Fruit fly (Drosophila melanogaster): ENCODE results near the gene robo2.
A peak's percentile ranks its signal among the peaks of the same experiment; 100 is the strongest.

robo2 gene

dm6 chr2L:1426821-1427265 lies 6.6 kb upstream of the robo2 start (continued):
- TF ChIP-seq CG12071 (GFP tag; optimal IDR thresholded peaks at IDR 0.05), result no peak
- no peak for TF ChIP-seq mld (GFP tag; IDR thresholded peaks at IDR 0.05; ENCODE audit: partially characterized antibody)
- peak; percentile 83 for TF ChIP-seq CG17829 (tag; optimal IDR thresholded peaks at IDR 0.05)
- peak; percentile 51; the same call in 2 of the 3 replicates for TF ChIP-seq B-H1 (GFP tag; IDR thresholded peaks at IDR 0.05)
- TF ChIP-seq CG3995 (GFP tag; optimal IDR thresholded peaks at IDR 0.05), result no peak
- TF ChIP-seq CG4820 (GFP tag; optimal IDR thresholded peaks at IDR 0.05), result peak; percentile 81
- TF ChIP-seq Chrac-16 (GFP tag; optimal IDR thresholded peaks at IDR 0.05), result peak; percentile 75
- TF ChIP-seq lov (optimal IDR thresholded peaks at IDR 0.05), result no peak
- peak; percentile 72; the same call in 2 of the 3 replicates for TF ChIP-seq lov (GFP tag; IDR thresholded peaks at IDR 0.05)
- TF ChIP-seq CG4282 (GFP tag; optimal IDR thresholded peaks at IDR 0.05), result no peak
- TF ChIP-seq Deaf1 (tag; optimal IDR thresholded peaks at IDR 0.05), result peak; percentile 40
- peak; percentile 50; the same call in 1 of the 2 replicates for TF ChIP-seq danr (GFP tag; IDR thresholded peaks at IDR 0.05)
- TF ChIP-seq H15 (GFP tag; IDR thresholded peaks at IDR 0.05), result peak; percentile 86
- peak; percentile 29 to 70 for TF ChIP-seq Hr51 (GFP tag; optimal IDR thresholded peaks at IDR 0.05)
- TF ChIP-seq Dip3 (GFP tag; optimal IDR thresholded peaks at IDR 0.05), result no peak
- TF ChIP-seq CG10267 (tag; optimal IDR thresholded peaks at IDR 0.05), result peak; percentile 77
- TF ChIP-seq shn (GFP tag; optimal IDR thresholded peaks at IDR 0.05), result no peak
- peak; percentile 65 for TF ChIP-seq CG33557 (GFP tag; optimal IDR thresholded peaks at IDR 0.05)
- TF ChIP-seq dan (GFP tag; IDR thresholded peaks at IDR 0.05), result 0 out of 2 replicates have a peak, but pooled peaks have one; percentile 60
- TF ChIP-seq Gug (GFP tag; IDR thresholded peaks at IDR 0.05), result peak; percentile 51; the same call in 2 of the 4 replicates
- no peak for TF ChIP-seq rib (GFP tag; IDR thresholded peaks at IDR 0.05)
- TF ChIP-seq Atf6 (GFP tag; IDR thresholded peaks at IDR 0.05), result peak; percentile 23; the same call in 1 of the 2 replicates
- peak; percentile 54 for TF ChIP-seq CG32772 (GFP tag; IDR thresholded peaks at IDR 0.05)
- no peak for TF ChIP-seq Dp (GFP tag; optimal IDR thresholded peaks at IDR 0.05)
- TF ChIP-seq usp (GFP tag; optimal IDR thresholded peaks at IDR 0.05), result no peak
- peak; percentile 63 for TF ChIP-seq kay (GFP tag; optimal IDR thresholded peaks at IDR 0.05)
- no peak for TF ChIP-seq Sry-δ (GFP tag; optimal IDR thresholded peaks at IDR 0.05)
- TF ChIP-seq CG34376 (GFP tag; optimal IDR thresholded peaks at IDR 0.05), result no peak
- peak; percentile 7 for TF ChIP-seq gcm2 (GFP tag; optimal IDR thresholded peaks at IDR 0.05)
- peak; percentile 57 for TF ChIP-seq dimm (GFP tag; IDR thresholded peaks at IDR 0.05)
- TF ChIP-seq chm (GFP tag; IDR thresholded peaks at IDR 0.05), result peak; percentile 86
- TF ChIP-seq Sox100B (GFP tag; optimal IDR thresholded peaks at IDR 0.05), result peak; percentile 70
- TF ChIP-seq zfh1 (GFP tag; IDR thresholded peaks at IDR 0.05), result peak; percentile 87
- no peak for TF ChIP-seq TFAM (GFP tag; optimal IDR thresholded peaks at IDR 0.05)
- no peak for TF ChIP-seq CG3838 (GFP tag; optimal IDR thresholded peaks at IDR 0.05)
- TF ChIP-seq pum (GFP tag; optimal IDR thresholded peaks at IDR 0.05), result peak; percentile 29
- no peak for TF ChIP-seq yki (optimal IDR thresholded peaks at IDR 0.05)
- TF ChIP-seq CG8765 (GFP tag; IDR thresholded peaks at IDR 0.05), result peak; percentile 67; the same call in 1 of the 2 replicates
- TF ChIP-seq jing (GFP tag; optimal IDR thresholded peaks at IDR 0.05), result peak; percentile 62
- peak; percentile 66 for TF ChIP-seq CG31224 (GFP tag; IDR thresholded peaks at IDR 0.05)
- TF ChIP-seq CG10431 (GFP tag; optimal IDR thresholded peaks at IDR 0.05), result no peak
- no peak for TF ChIP-seq Bgb (GFP tag; IDR thresholded peaks at IDR 0.05; ENCODE audit: partially characterized antibody)
- no peak for TF ChIP-seq CG13894 (tag; optimal IDR thresholded peaks at IDR 0.05)
- TF ChIP-seq CG34224 (GFP tag; IDR thresholded peaks at IDR 0.05; ENCODE audit: partially characterized antibody), result no peak
- TF ChIP-seq chif (GFP tag; optimal IDR thresholded peaks at IDR 0.05), result peak; percentile 65 to 77
- no peak for TF ChIP-seq Fer2 (tag; optimal IDR thresholded peaks at IDR 0.05)
- peak; percentile 50 for TF ChIP-seq esg (GFP tag; conservative IDR thresholded peaks at IDR 0.05)
- TF ChIP-seq hb (GFP tag; IDR thresholded peaks at IDR 0.05; ENCODE audit: partially characterized antibody), result no peak
- no peak for TF ChIP-seq cwo (GFP tag; optimal IDR thresholded peaks at IDR 0.05)
- 0 out of 2 replicates have a peak, but pooled peaks have one; percentile 39 for TF ChIP-seq gt (GFP tag; IDR thresholded peaks at IDR 0.05)
- no peak; the same call in 2 of the 3 replicates for TF ChIP-seq sr (GFP tag; IDR thresholded peaks at IDR 0.05)
- TF ChIP-seq gsb-n (tag; optimal IDR thresholded peaks at IDR 0.05), result peak; percentile 82
